Fruit fly (Drosophila melanogaster): ENCODE results near the gene emc.

The emc gene

DNA sequence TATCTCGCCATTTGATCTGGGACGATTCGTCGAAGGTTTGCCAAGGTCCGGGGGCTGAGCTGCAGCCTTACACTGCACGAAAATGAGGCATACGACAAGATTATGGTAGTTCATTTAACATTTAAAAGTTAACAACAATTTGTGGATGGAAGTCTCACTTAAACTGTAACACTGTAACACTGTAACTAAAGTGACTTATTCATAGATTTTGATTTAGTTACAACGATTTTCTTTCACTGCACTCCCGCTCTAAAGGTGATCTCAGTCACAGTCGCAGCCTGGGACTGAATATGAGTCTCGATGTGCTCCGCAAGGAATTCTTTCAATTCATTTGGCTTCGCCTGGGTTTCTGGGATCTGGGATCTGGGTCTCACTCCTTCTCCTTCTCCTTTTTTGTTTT lies 11.0 kb downstream of the emc start (continued):
- no peak for TF ChIP-seq CG8359 (GFP tag; optimal IDR thresholded peaks at IDR 0.05; ENCODE audit: borderline replicate concordance)
- peak; percentile 11 for TF ChIP-seq grau (tag; optimal IDR thresholded peaks at IDR 0.05)
- TF ChIP-seq CG15479 (GFP tag; optimal IDR thresholded peaks at IDR 0.05) = peak; percentile 37
- TF ChIP-seq CG10462 (GFP tag; optimal IDR thresholded peaks at IDR 0.05) = no peak
- TF ChIP-seq sens (GFP tag) = peak; percentile 92
- TF ChIP-seq slp2 (GFP tag; optimal IDR thresholded peaks at IDR 0.05) = no peak
- no peak for TF ChIP-seq Camta (GFP tag; optimal IDR thresholded peaks at IDR 0.05)
- peak; percentile 42 for TF ChIP-seq trem (tag; optimal IDR thresholded peaks at IDR 0.05)
- no peak for TF ChIP-seq CG31224 (GFP tag; IDR thresholded peaks at IDR 0.05)
- TF ChIP-seq cato (GFP tag; optimal IDR thresholded peaks at IDR 0.05; ENCODE audit: borderline replicate concordance) = no peak
- TF ChIP-seq ssp (GFP tag; IDR thresholded peaks at IDR 0.05) = no peak
- peak; percentile 15 for TF ChIP-seq CG16815 (GFP tag; optimal IDR thresholded peaks at IDR 0.05)
- TF ChIP-seq stc (GFP tag; IDR thresholded peaks at IDR 0.05) = no peak
- no peak for TF ChIP-seq ken (GFP tag; IDR thresholded peaks at IDR 0.05)
- no peak for TF ChIP-seq CG1832 (GFP tag; optimal IDR thresholded peaks at IDR 0.05)
- no peak for TF ChIP-seq jing (GFP tag; optimal IDR thresholded peaks at IDR 0.05)
- TF ChIP-seq CG7271 (tag; optimal IDR thresholded peaks at IDR 0.05) = peak; percentile 58
- no peak for TF ChIP-seq Xbp1 (GFP tag; optimal IDR thresholded peaks at IDR 0.05)
- TF ChIP-seq CG7928 (GFP tag; optimal IDR thresholded peaks at IDR 0.05) = no peak
- TF ChIP-seq CG10979 (tag; optimal IDR thresholded peaks at IDR 0.05) = peak; percentile 71
- TF ChIP-seq CG17829 (tag; optimal IDR thresholded peaks at IDR 0.05) = peak; percentile 62
- no peak for TF ChIP-seq ranshi (GFP tag; IDR thresholded peaks at IDR 0.05)
- TF ChIP-seq Dfd (GFP tag; optimal IDR thresholded peaks at IDR 0.05) = no peak
- 0 out of 3 replicates have a peak, but pooled peaks have one; percentile 18 for TF ChIP-seq CG11093 (GFP tag; IDR thresholded peaks at IDR 0.05)
- TF ChIP-seq CG17328 (GFP tag; IDR thresholded peaks at IDR 0.05) = 0 out of 2 replicates have a peak, but pooled peaks have one; percentile 25
- peak in 1 of 2 experiments; percentile 54 for TF ChIP-seq eve (GFP tag; optimal IDR thresholded peaks at IDR 0.05)
- TF ChIP-seq Gug (GFP tag; IDR thresholded peaks at IDR 0.05) = no peak
- TF ChIP-seq dmrt11E (tag; optimal IDR thresholded peaks at IDR 0.05) = peak; percentile 72
- TF ChIP-seq BEAF-32 (GFP tag; optimal IDR thresholded peaks at IDR 0.05) = no peak
- no peak for TF ChIP-seq Ada2b (GFP tag; IDR thresholded peaks at IDR 0.05)
- no peak for TF ChIP-seq CG15073 (GFP tag; optimal IDR thresholded peaks at IDR 0.05)
- no peak for TF ChIP-seq pzg (GFP tag; optimal IDR thresholded peaks at IDR 0.05)
- no peak for TF ChIP-seq tio (GFP tag; optimal IDR thresholded peaks at IDR 0.05)
- no peak for TF ChIP-seq Bgb (GFP tag; IDR thresholded peaks at IDR 0.05; ENCODE audit: partially characterized antibody)
- no peak for TF ChIP-seq hbn (GFP tag; IDR thresholded peaks at IDR 0.05; ENCODE audit: partially characterized antibody)
- TF ChIP-seq Side (GFP tag; optimal IDR thresholded peaks at IDR 0.05) = no peak
- TF ChIP-seq p53 (GFP tag; optimal IDR thresholded peaks at IDR 0.05) = no peak
- no peak for TF ChIP-seq br (optimal IDR thresholded peaks at IDR 0.05)
- TF ChIP-seq Dad (GFP tag; optimal IDR thresholded peaks at IDR 0.05) = no peak
- TF ChIP-seq CG3847 (GFP tag; IDR thresholded peaks at IDR 0.05) = no peak
- TF ChIP-seq Med (GFP tag) = peak; percentile 46
- TF ChIP-seq Optix (GFP tag; IDR thresholded peaks at IDR 0.05) = no peak
- TF ChIP-seq gsb-n (tag; optimal IDR thresholded peaks at IDR 0.05) = no peak
- no peak for TF ChIP-seq gcm (GFP tag; optimal IDR thresholded peaks at IDR 0.05)
- peak; percentile 17; the same call in 1 of the 2 replicates for TF ChIP-seq lmd (GFP tag; IDR thresholded peaks at IDR 0.05)
- no peak for TF ChIP-seq chm (GFP tag; IDR thresholded peaks at IDR 0.05)
- TF ChIP-seq CG7839 (tag; optimal IDR thresholded peaks at IDR 0.05) = peak; percentile 14
- peak; percentile 6 for TF ChIP-seq CG13775 (GFP tag; optimal IDR thresholded peaks at IDR 0.05)
- peak; percentile 64 for TF ChIP-seq CG2712 (tag; optimal IDR thresholded peaks at IDR 0.05)
- no peak for TF ChIP-seq mirr (GFP tag; optimal IDR thresholded peaks at IDR 0.05)
- peak; percentile 15 for TF ChIP-seq nmo (GFP tag; optimal IDR thresholded peaks at IDR 0.05)
- TF ChIP-seq CG13894 (tag; optimal IDR thresholded peaks at IDR 0.05) = no peak
